Worm (Caenorhabditis elegans) whole organism, L4/young adult: ENCODE measurements around the gene C02F5.5.

ENCODE experiments used
- W03F9.2 ChIP-seq: fragments of 150-350 bp; optimal IDR thresholded peaks from 2 replicates; lab custom pipeline; 2014; ENCODE audit warnings: missing biosample characterization, missing genetic modification characterization
- dao-5 ChIP-seq: sonication (generic microtip); optimal IDR thresholded peaks from 2 replicates; lab custom pipeline; 2016; ENCODE audit warnings: missing genotype, missing genetic modification characterization, moderate library complexity, missing compliant biosample characterization

DNA sequence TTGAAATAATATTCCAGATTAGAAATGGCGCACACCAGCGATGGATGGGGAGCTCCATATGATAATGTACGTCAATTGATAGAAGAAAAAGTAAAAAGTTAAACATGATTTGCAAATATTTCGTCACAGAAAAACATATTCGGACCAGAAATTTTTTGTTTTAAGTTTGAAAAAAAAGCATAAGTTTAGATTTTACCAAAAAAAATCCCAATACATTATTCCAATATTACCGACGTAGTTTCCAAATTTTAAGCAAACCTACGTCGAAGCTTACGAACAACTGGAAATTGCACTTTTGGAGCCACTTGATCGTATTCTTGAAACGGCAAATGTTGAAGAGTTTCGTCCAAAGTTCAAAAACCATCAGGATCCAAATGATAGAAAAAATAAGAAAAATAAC, 3.3 kb upstream of the C02F5.5 start, which contains the start of gene henn-1:
- TF ChIP-seq W03F9.2 (no peak), dao-5 (tag; lab: Kevin White, UChicago) (no peak)
